Fruit fly (Drosophila melanogaster) whole organism, prepupa: ENCODE measurements around the gene nAChRalpha3.

ENCODE experiments used
- Blimp-1 ChIP-seq: fragments of 200-800 bp; sonication (Bioruptor generic); optimal IDR thresholded peaks from 3 replicates; lab custom pipeline; 2017; ENCODE audit warnings: missing biosample characterization, missing genetic modification characterization, mild to moderate bottlenecking, moderate library complexity, missing genetic modification reagents
- CG10631 ChIP-seq: fragments of 200-800 bp; sonication (Bioruptor generic); optimal IDR thresholded peaks from 2 replicates; lab custom pipeline; 2016; ENCODE audit warnings: missing biosample characterization, missing genetic modification characterization
- CG10669 ChIP-seq: fragments of 200-800 bp; sonication (Bioruptor generic); optimal IDR thresholded peaks from 3 replicates; lab custom pipeline; 2018; ENCODE audit warnings: missing biosample characterization, mild to moderate bottlenecking, missing genetic modification characterization, moderate library complexity
- CG11294 ChIP-seq: fragments of 200-800 bp; sonication (Bioruptor generic); IDR thresholded peaks from 2 replicates; pipeline ENCODE4 v1.3.6; 2022; ENCODE audit warnings: missing biosample characterization, missing genetic modification characterization
- CG11762 ChIP-seq: fragments of 200-800 bp; sonication (Bioruptor generic); optimal IDR thresholded peaks from 3 replicates; lab custom pipeline; 2016; ENCODE audit warnings: missing biosample characterization, missing genetic modification characterization; ENCODE audit not compliant: insufficient read depth
- CG11902 ChIP-seq: fragments of 200-800 bp; sonication (Bioruptor generic); optimal IDR thresholded peaks from 3 replicates; lab custom pipeline; 2016; ENCODE audit warnings: missing biosample characterization, missing genetic modification characterization
- CG1621 ChIP-seq: fragments of 200-800 bp; sonication (Bioruptor generic); optimal IDR thresholded peaks from 3 replicates; lab custom pipeline; 2018; ENCODE audit warnings: missing biosample characterization, mild to moderate bottlenecking, missing genetic modification characterization
- CG31627 ChIP-seq: fragments of 200-800 bp; sonication (Bioruptor generic); optimal IDR thresholded peaks from 3 replicates; lab custom pipeline; 2016; ENCODE audit warnings: missing biosample characterization, missing genetic modification characterization
- CG34406 ChIP-seq: fragments of 200-800 bp; sonication (Bioruptor generic); optimal IDR thresholded peaks from 3 replicates; lab custom pipeline; 2016; ENCODE audit warnings: missing biosample characterization, missing genetic modification characterization
- CG4318 ChIP-seq: fragments of 200-800 bp; sonication (Bioruptor generic); optimal IDR thresholded peaks from 3 replicates; lab custom pipeline; 2017; ENCODE audit warnings: missing biosample characterization, mild to moderate bottlenecking, missing genetic modification characterization
- CG6163 ChIP-seq: fragments of 200-800 bp; sonication (Bioruptor generic); IDR thresholded peaks from 3 replicates; pipeline ENCODE4 v1.3.6; 2022; ENCODE audit warnings: missing biosample characterization, missing genetic modification characterization
- CG6276 ChIP-seq: fragments of 200-800 bp; sonication (Bioruptor generic); optimal IDR thresholded peaks from 2 replicates; lab custom pipeline; 2017; ENCODE audit warnings: missing biosample characterization, mild to moderate bottlenecking, missing genetic modification characterization
- CG6792 ChIP-seq: fragments of 200-800 bp; sonication (Bioruptor generic); optimal IDR thresholded peaks from 3 replicates; lab custom pipeline; 2016; ENCODE audit warnings: missing biosample characterization, missing genetic modification characterization
- CG6808 ChIP-seq: fragments of 200-800 bp; sonication (Bioruptor generic); optimal IDR thresholded peaks from 3 replicates; lab custom pipeline; 2017; ENCODE audit warnings: missing biosample characterization, missing genetic modification characterization, mild to moderate bottlenecking, moderate library complexity, missing genetic modification reagents
- CG6854 ChIP-seq: fragments of 200-800 bp; sonication (Bioruptor generic); optimal IDR thresholded peaks from 2 replicates; lab custom pipeline; 2017; ENCODE audit warnings: missing biosample characterization, mild to moderate bottlenecking, missing genetic modification characterization
- CG7368 ChIP-seq: fragments of 200-800 bp; sonication (Bioruptor generic); optimal IDR thresholded peaks from 3 replicates; lab custom pipeline; 2016; ENCODE audit warnings: missing biosample characterization, missing genetic modification characterization
- CG8119 ChIP-seq: fragments of 200-800 bp; sonication (Bioruptor generic); IDR thresholded peaks from 3 replicates; pipeline ENCODE4 v1.3.6; 2022; ENCODE audit warnings: missing biosample characterization, missing genetic modification characterization
- CG8319 ChIP-seq: fragments of 200-800 bp; sonication (Bioruptor generic); optimal IDR thresholded peaks from 3 replicates; lab custom pipeline; 2016; ENCODE audit warnings: missing biosample characterization, missing genetic modification characterization
- CG9139 ChIP-seq: fragments of 200-800 bp; sonication (Bioruptor generic); optimal IDR thresholded peaks from 3 replicates; lab custom pipeline; 2017; ENCODE audit warnings: missing biosample characterization, mild to moderate bottlenecking, missing genetic modification characterization
- Eip75B ChIP-seq: fragments of 200-800 bp; sonication (Bioruptor generic); optimal IDR thresholded peaks from 3 replicates; lab custom pipeline; 2016; ENCODE audit warnings: missing biosample characterization, missing genetic modification characterization
- Eip78C ChIP-seq: fragments of 200-800 bp; sonication (Bioruptor generic); peaks from one replicate; lab custom pipeline; 2016; ENCODE audit warnings: missing biosample characterization, missing genetic modification characterization
- Eip93F ChIP-seq: fragments of 200-800 bp; sonication (Bioruptor generic); optimal IDR thresholded peaks from 2 replicates; lab custom pipeline; 2016; ENCODE audit warnings: missing biosample characterization, mild to moderate bottlenecking, missing genetic modification characterization
- Ets96B ChIP-seq: fragments of 200-800 bp; optimal IDR thresholded peaks from 2 replicates; lab custom pipeline; 2019; ENCODE audit warnings: missing biosample characterization, mild to moderate bottlenecking, missing genetic modification characterization, moderate library complexity
- Gug ChIP-seq: fragments of 200-800 bp; sonication (Bioruptor generic); IDR thresholded peaks from 2 replicates; pipeline ENCODE4 v1.3.6; 2022; ENCODE audit warnings: missing biosample characterization, missing genetic modification characterization
- Hr38 ChIP-seq: sonication (Bioruptor generic); optimal IDR thresholded peaks from 2 replicates; lab custom pipeline; 2016; ENCODE audit warnings: missing biosample characterization, missing genetic modification characterization
- Hr39 ChIP-seq: fragments of 200-800 bp; sonication (Bioruptor generic); optimal IDR thresholded peaks from 2 replicates; lab custom pipeline; 2016; ENCODE audit warnings: missing biosample characterization, missing genetic modification characterization
- Hr4 ChIP-seq: fragments of 200-800 bp; sonication (Bioruptor generic); optimal IDR thresholded peaks from 3 replicates; lab custom pipeline; 2016; ENCODE audit warnings: missing biosample characterization, missing genetic modification characterization
- Met ChIP-seq: fragments of 200-800 bp; sonication (Bioruptor generic); optimal IDR thresholded peaks from 3 replicates; lab custom pipeline; 2016; ENCODE audit warnings: missing biosample characterization, missing genetic modification characterization
- OdsH ChIP-seq: fragments of 200-800 bp; sonication (Bioruptor generic); optimal IDR thresholded peaks from 3 replicates; lab custom pipeline; 2016; ENCODE audit warnings: missing biosample characterization, missing genetic modification characterization
- Smox ChIP-seq: fragments of 200-800 bp; sonication (Bioruptor generic); optimal IDR thresholded peaks from 3 replicates; lab custom pipeline; 2016; ENCODE audit warnings: missing biosample characterization, missing genetic modification characterization
- Sox102F ChIP-seq: fragments of 200-800 bp; sonication (Bioruptor generic); optimal IDR thresholded peaks from 2 replicates; lab custom pipeline; 2016; ENCODE audit warnings: missing biosample characterization, mild to moderate bottlenecking, missing genetic modification characterization
- Sox14 ChIP-seq: fragments of 200-800 bp; sonication (Bioruptor generic); optimal IDR thresholded peaks from 3 replicates; lab custom pipeline; 2016; ENCODE audit warnings: missing biosample characterization, missing genetic modification characterization
- achi ChIP-seq: fragments of 200-800 bp; sonication (Bioruptor generic); optimal IDR thresholded peaks from 3 replicates; lab custom pipeline; 2016; ENCODE audit warnings: missing biosample characterization, missing genetic modification characterization
- acj6 ChIP-seq: fragments of 200-800 bp; sonication (Bioruptor generic); optimal IDR thresholded peaks from 3 replicates; lab custom pipeline; 2016; ENCODE audit warnings: missing biosample characterization, missing genetic modification characterization
- cyc ChIP-seq: fragments of 200-800 bp; sonication (Bioruptor generic); optimal IDR thresholded peaks from 3 replicates; lab custom pipeline; 2016; ENCODE audit warnings: missing biosample characterization, missing genetic modification characterization
- dac ChIP-seq: fragments of 200-800 bp; sonication (Bioruptor generic); optimal IDR thresholded peaks from 2 replicates; lab custom pipeline; 2017; ENCODE audit warnings: missing biosample characterization, mild to moderate bottlenecking, missing genetic modification characterization
- dsx ChIP-seq: fragments of 200-800 bp; optimal IDR thresholded peaks from 3 replicates; lab custom pipeline; 2019; ENCODE audit warnings: missing biosample characterization, mild to moderate bottlenecking, missing genetic modification characterization, moderate library complexity; ENCODE audit not compliant: poor library complexity, severe bottlenecking
- esn ChIP-seq: fragments of 200-800 bp; sonication (Bioruptor generic); optimal IDR thresholded peaks from 2 replicates; lab custom pipeline; 2016; ENCODE audit warnings: missing biosample characterization, mild to moderate bottlenecking, missing genetic modification characterization, moderate library complexity
- fd85E ChIP-seq: fragments of 200-800 bp; sonication (Bioruptor generic); optimal IDR thresholded peaks from 3 replicates; lab custom pipeline; 2016; ENCODE audit warnings: missing biosample characterization, missing genetic modification characterization
- fkh ChIP-seq: fragments of 200-800 bp; sonication (Bioruptor generic); optimal IDR thresholded peaks from 3 replicates; lab custom pipeline; 2017; ENCODE audit warnings: missing biosample characterization, mild to moderate bottlenecking, missing genetic modification characterization, moderate library complexity
- lz ChIP-seq: fragments of 200-800 bp; sonication (Bioruptor generic); optimal IDR thresholded peaks from 3 replicates; lab custom pipeline; 2016; ENCODE audit warnings: missing biosample characterization, missing genetic modification characterization
- pdm3 ChIP-seq: fragments of 200-800 bp; sonication (Bioruptor generic); optimal IDR thresholded peaks from 3 replicates; lab custom pipeline; 2016; ENCODE audit warnings: missing biosample characterization, missing genetic modification characterization
- salr ChIP-seq, 2 experiments: fragments of 200-800 bp; sonication (Bioruptor generic); optimal IDR thresholded peaks; 3 replicates each; lab custom pipeline; 2016 to 2018; ENCODE audit warnings: missing biosample characterization in 2 of 2, missing genetic modification characterization in 2 of 2, mild to moderate bottlenecking in 1 of 2
- spab ChIP-seq: fragments of 200-800 bp; sonication (Bioruptor generic); optimal IDR thresholded peaks from 2 replicates; lab custom pipeline; 2017; ENCODE audit warnings: missing biosample characterization, mild to moderate bottlenecking, missing genetic modification characterization, missing genetic modification reagents
- ss ChIP-seq, 2 experiments: fragments of 200-800 bp; sonication (Bioruptor generic); optimal IDR thresholded peaks; 2 replicates in 1 of 2; 3 replicates in 1 of 2; lab custom pipeline; 2017 to 2018; ENCODE audit warnings: mild to moderate bottlenecking in 2 of 2, missing biosample characterization in 2 of 2, missing genetic modification characterization in 2 of 2, moderate library complexity in 1 of 2
- topi ChIP-seq: fragments of 200-800 bp; sonication (Bioruptor generic); optimal IDR thresholded peaks from 3 replicates; lab custom pipeline; 2016; ENCODE audit warnings: missing biosample characterization, missing genetic modification characterization
- vri ChIP-seq: fragments of 200-800 bp; sonication (Bioruptor generic); optimal IDR thresholded peaks from 3 replicates; lab custom pipeline; 2016; ENCODE audit warnings: missing biosample characterization, mild to moderate bottlenecking, missing genetic modification characterization

The nAChRalpha3 gene

dm6 chrX:8412197-8413160, 45.5 kb upstream of the nAChRalpha3 start (continued):
- no peak for TF ChIP-seq fd85E (GFP tag; lab: Kevin White, UChicago)
- TF ChIP-seq CG34406 (GFP tag; lab: Kevin White, UChicago): no peak
- TF ChIP-seq CG6163 (GFP tag; lab: Robert Waterston, UW): peak; percentile 45; the same call in 2 of the 3 replicates
- peak; percentile 35 for TF ChIP-seq Eip78C

DNA sequence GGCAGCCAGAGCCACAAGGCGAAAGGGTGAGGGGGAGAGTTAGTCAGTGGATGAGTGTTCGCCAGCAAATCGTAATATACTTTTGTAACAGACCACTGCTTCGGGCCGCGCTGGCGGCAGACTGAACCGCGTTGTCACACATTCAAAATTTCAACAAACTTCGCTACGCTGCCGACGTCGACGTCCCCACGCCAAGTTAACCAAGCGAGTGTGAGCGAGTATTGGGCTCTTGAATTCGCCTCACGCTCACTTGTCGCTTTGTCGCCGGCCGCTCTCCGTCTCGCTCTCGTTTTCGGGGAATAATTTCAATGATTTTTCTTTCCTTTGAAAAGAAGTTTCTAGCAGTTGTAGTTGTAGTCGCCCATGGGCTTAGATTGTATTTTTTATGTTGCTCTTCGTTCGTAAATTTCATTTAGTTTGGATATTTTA, 44.6 kb upstream of the nAChRalpha3 start, which contains the start of gene lawc:
Gene lawc, minus strand, starts transcription at position 127 of the 429 bp plus-strand sequence.
- TF ChIP-seq CG34406 (GFP tag; lab: Kevin White, UChicago) (peak; percentile 9), CG7368 (GFP tag; lab: Kevin White, UChicago) (no peak), CG4318 (no peak), CG11294 (GFP tag; lab: Robert Waterston, UW) (peak; percentile 54; the same call in 1 of the 2 replicates), Hr38 (no peak), Hr4 (GFP tag; lab: Kevin White, UChicago) (no peak), Ets96B (tag; lab: Kevin White, UChicago) (peak; percentile 13), Sox14 (GFP tag; lab: Kevin White, UChicago) (peak; percentile 63), CG10669 (no peak), dsx (GFP tag; lab: Kevin White, UChicago) (peak; percentile 61), CG31627 (GFP tag; lab: Kevin White, UChicago) (no peak), Hr39 (GFP tag; lab: Kevin White, UChicago) (no peak), fkh (GFP tag; lab: Kevin White, UChicago) (peak; percentile 4), ss (GFP tag; optimal IDR thresholded peaks at IDR 0.05; lab: Kevin White, UChicago) (peak; percentile 56 to 59), CG8119 (GFP tag; lab: Robert Waterston, UW) (peak; percentile 86), CG6808 (GFP tag; lab: Kevin White, UChicago) (peak; percentile 10), Eip78C (peak; percentile 87), vri (peak; percentile 68), Eip93F (peak; percentile 89), dac (no peak), esn (peak; percentile 30), Gug (GFP tag; lab: Robert Waterston, UW) (0 out of 2 replicates have a peak, but pooled peaks have one; percentile 37), Met (GFP tag; lab: Kevin White, UChicago) (peak; percentile 30), fd85E (GFP tag; lab: Kevin White, UChicago) (peak; percentile 87), Sox102F (GFP tag; lab: Kevin White, UChicago) (peak; percentile 59), achi (GFP tag; lab: Kevin White, UChicago) (peak; percentile 19), CG8319 (no peak), lz (GFP tag; lab: Kevin White, UChicago) (peak; percentile 23), CG1621 (tag; lab: Kevin White, UChicago) (no peak), acj6 (GFP tag; lab: Kevin White, UChicago) (no peak), cyc (GFP tag; lab: Kevin White, UChicago) (no peak), CG6854 (GFP tag; lab: Kevin White, UChicago) (peak; percentile 85), Smox (GFP tag; lab: Kevin White, UChicago) (peak; percentile 40), Blimp-1 (GFP tag; lab: Kevin White, UChicago) (no peak), CG10631 (GFP tag; lab: Kevin White, UChicago) (no peak), CG6792 (GFP tag; lab: Kevin White, UChicago) (no peak), topi (GFP tag; lab: Kevin White, UChicago) (peak; percentile 53), spab (peak; percentile 9), CG9139 (GFP tag; lab: Kevin White, UChicago) (peak; percentile 65), salr (GFP tag; optimal IDR thresholded peaks at IDR 0.05; lab: Kevin White, UChicago) (no peak), OdsH (GFP tag; lab: Kevin White, UChicago) (no peak), Eip75B (peak; percentile 46), pdm3 (no peak), CG11902 (no peak), CG11762 (GFP tag; lab: Kevin White, UChicago) (peak; percentile 20), CG6276 (peak; percentile 60)
